Worm (Caenorhabditis elegans) whole organism, L2 larva: ENCODE data around the gene tmed-10.

Experiments used
- C34F6.9 ChIP-seq: fragments of 150-350 bp; optimal IDR thresholded peaks from 2 replicates; lab custom pipeline; 2014; ENCODE audit warnings: missing biosample characterization, missing genetic modification characterization
- R02D3.7 ChIP-seq: fragments of 150-350 bp; optimal IDR thresholded peaks from 2 replicates; lab custom pipeline; 2014; ENCODE audit warnings: missing biosample characterization, missing genetic modification characterization
- Y55F3AM.14 ChIP-seq: fragments of 200-800 bp; sonication (Bioruptor generic); optimal IDR thresholded peaks from 2 replicates; lab custom pipeline; 2018; ENCODE audit warnings: mild to moderate bottlenecking, missing genetic modification characterization, missing compliant biosample characterization
- alr-1 ChIP-seq: fragments of 150-350 bp; optimal IDR thresholded peaks from 2 replicates; lab custom pipeline; 2014; ENCODE audit warnings: missing biosample characterization, missing genetic modification characterization
- ama-1 ChIP-seq: fragments of 150-350 bp; optimal IDR thresholded peaks from 2 replicates; lab custom pipeline; 2018; ENCODE audit warnings: inconsistent platforms
- blmp-1 ChIP-seq: sonication (generic microtip); optimal IDR thresholded peaks from 2 replicates; lab custom pipeline; 2017; ENCODE audit warnings: missing genetic modification characterization, mild to moderate bottlenecking, missing compliant biosample characterization, antibody characterized with exemption, moderate library complexity; ENCODE audit not compliant: insufficient read depth
- ceh-16 ChIP-seq: fragments of 150-350 bp; optimal IDR thresholded peaks from 2 replicates; lab custom pipeline; 2014; ENCODE audit warnings: missing biosample characterization, missing genetic modification characterization
- crh-2 ChIP-seq: sonication (generic microtip); optimal IDR thresholded peaks from 2 replicates; lab custom pipeline; 2017; ENCODE audit warnings: missing biosample characterization, missing genetic modification characterization
- dmd-4 ChIP-seq: sonication (generic microtip); optimal IDR thresholded peaks from 2 replicates; lab custom pipeline; 2017; ENCODE audit warnings: missing biosample characterization, missing genetic modification characterization
- egl-27 ChIP-seq: sonication (generic microtip); optimal IDR thresholded peaks from 3 replicates; lab custom pipeline; 2017; ENCODE audit warnings: missing biosample characterization, missing genetic modification reagents, missing genetic modification characterization
- elt-1 ChIP-seq: fragments of 150-350 bp; optimal IDR thresholded peaks from 2 replicates; lab custom pipeline; 2014; ENCODE audit warnings: missing biosample characterization, missing genetic modification characterization
- elt-3 ChIP-seq: sonication (generic microtip); optimal IDR thresholded peaks from 2 replicates; lab custom pipeline; 2017; ENCODE audit warnings: missing biosample characterization, missing genetic modification characterization
- fos-1 ChIP-seq: fragments of 150-350 bp; optimal IDR thresholded peaks from 2 replicates; lab custom pipeline; 2014; ENCODE audit warnings: missing biosample characterization, missing genetic modification characterization
- lin-11 ChIP-seq: fragments of 150-350 bp; sonication (generic microtip); optimal IDR thresholded peaks from 2 replicates; lab custom pipeline; 2014; ENCODE audit warnings: missing biosample characterization, missing genetic modification characterization, inconsistent platforms, mixed read lengths
- lin-13 ChIP-seq: fragments of 150-350 bp; optimal IDR thresholded peaks from 2 replicates; lab custom pipeline; 2014; ENCODE audit warnings: missing biosample characterization, missing genetic modification reagents, missing genetic modification characterization
- lin-39 ChIP-seq: fragments of 150-350 bp; optimal IDR thresholded peaks from 2 replicates; lab custom pipeline; 2014; ENCODE audit warnings: missing biosample characterization, missing genetic modification reagents, missing genetic modification characterization
- lsy-2 ChIP-seq, 2 experiments: fragments of 150-350 bp in 1 of 2; sonication (generic microtip) in 1 of 2; optimal IDR thresholded peaks; 2 replicates each; lab custom pipeline; 2014 to 2017; ENCODE audit warnings: missing biosample characterization in 2 of 2, missing genetic modification characterization in 2 of 2
- mab-5 ChIP-seq: fragments of 150-350 bp; optimal IDR thresholded peaks from 2 replicates; lab custom pipeline; 2014; ENCODE audit warnings: missing biosample characterization, missing genetic modification characterization
- nhr-10 ChIP-seq: sonication (generic microtip); optimal IDR thresholded peaks from 2 replicates; lab custom pipeline; 2017; ENCODE audit warnings: missing biosample characterization, missing genetic modification characterization
- nhr-11 ChIP-seq: fragments of 150-350 bp; optimal IDR thresholded peaks from 2 replicates; lab custom pipeline; 2014; ENCODE audit warnings: missing biosample characterization, missing genetic modification characterization
- nhr-12 ChIP-seq: fragments of 150-350 bp; optimal IDR thresholded peaks from 2 replicates; lab custom pipeline; 2014; ENCODE audit warnings: missing biosample characterization, missing genetic modification characterization
- nhr-129 ChIP-seq: fragments of 150-350 bp; optimal IDR thresholded peaks from 2 replicates; lab custom pipeline; 2014; ENCODE audit warnings: missing biosample characterization, missing genetic modification characterization
- nhr-21 ChIP-seq: fragments of 150-350 bp; optimal IDR thresholded peaks from 2 replicates; lab custom pipeline; 2014; ENCODE audit warnings: missing biosample characterization, missing genetic modification characterization
- nhr-23 ChIP-seq: fragments of 150-350 bp; optimal IDR thresholded peaks from 2 replicates; lab custom pipeline; 2014; ENCODE audit warnings: missing biosample characterization, missing genetic modification reagents, missing genetic modification characterization
- nhr-25 ChIP-seq: fragments of 150-350 bp; sonication (generic microtip); optimal IDR thresholded peaks from 3 replicates; lab custom pipeline; 2014; ENCODE audit warnings: missing biosample characterization, missing genetic modification characterization
- nhr-6 ChIP-seq: fragments of 150-350 bp; optimal IDR thresholded peaks from 2 replicates; lab custom pipeline; 2014; ENCODE audit warnings: missing biosample characterization, missing genetic modification characterization
- nhr-77 ChIP-seq: fragments of 150-350 bp; optimal IDR thresholded peaks from 2 replicates; lab custom pipeline; 2014; ENCODE audit warnings: missing biosample characterization, missing genetic modification characterization
- peb-1 ChIP-seq: fragments of 150-350 bp; optimal IDR thresholded peaks from 2 replicates; lab custom pipeline; 2014; ENCODE audit warnings: missing biosample characterization, missing genetic modification characterization
- sem-4 ChIP-seq: fragments of 150-350 bp; optimal IDR thresholded peaks from 2 replicates; lab custom pipeline; 2014; ENCODE audit warnings: missing biosample characterization, missing genetic modification reagents, missing genetic modification characterization
- sma-9 ChIP-seq, 2 experiments: fragments of 150-350 bp in 1 of 2; sonication (generic microtip) in 1 of 2; optimal IDR thresholded peaks; 2 replicates each; lab custom pipeline; 2014 to 2016; ENCODE audit warnings: missing genetic modification characterization in 2 of 2, mild to moderate bottlenecking in 1 of 2, missing biosample characterization in 1 of 2, missing compliant biosample characterization in 1 of 2, missing genetic modification reagents in 1 of 2, moderate library complexity in 1 of 2
- snpc-4 ChIP-seq: fragments of 150-350 bp; optimal IDR thresholded peaks from 2 replicates; lab custom pipeline; 2014; ENCODE audit warnings: missing biosample characterization, missing genetic modification characterization
- unc-39 ChIP-seq: fragments of 150-350 bp; optimal IDR thresholded peaks from 2 replicates; lab custom pipeline; 2014; ENCODE audit warnings: missing biosample characterization, missing genetic modification characterization
- unc-55 ChIP-seq: fragments of 150-350 bp; sonication (generic microtip); optimal IDR thresholded peaks from 3 replicates; lab custom pipeline; 2014; ENCODE audit warnings: missing biosample characterization, missing genetic modification reagents, missing genetic modification characterization
- unc-62 ChIP-seq: fragments of 150-350 bp; optimal IDR thresholded peaks from 2 replicates; lab custom pipeline; 2014; ENCODE audit warnings: missing biosample characterization, missing genetic modification reagents, missing genetic modification characterization
- zag-1 ChIP-seq: fragments of 150-350 bp; optimal IDR thresholded peaks from 2 replicates; lab custom pipeline; 2014; ENCODE audit warnings: missing biosample characterization, missing genetic modification characterization
- ztf-1 ChIP-seq: fragments of 200-800 bp; sonication (Bioruptor generic); conservative IDR thresholded peaks from 2 replicates; pipeline ENCODE4 v1.3.6; 2022; ENCODE audit warnings: missing genetic modification characterization, missing compliant biosample characterization
- ztf-4 ChIP-seq: fragments of 150-350 bp; optimal IDR thresholded peaks from 2 replicates; lab custom pipeline; 2014; ENCODE audit warnings: missing biosample characterization, missing genetic modification characterization

Gene tmed-10

ce11 chrV:11373918-11374317 lies 47.2 kb upstream of the tmed-10 start:
- TF ChIP-seq nhr-10 (tag; lab: Kevin White, UChicago) (no peak), nhr-12 (tag; lab: Kevin White, UChicago) (no peak), nhr-129 (tag; lab: Kevin White, UChicago) (no peak), sma-9 (GFP tag; optimal IDR thresholded peaks at IDR 0.05; lab: Kevin White, UChicago) (no peak), sma-9 (tag; optimal IDR thresholded peaks at IDR 0.05; lab: Kevin White, UChicago) (no peak), alr-1 (no peak), ztf-4 (tag; lab: Kevin White, UChicago) (no peak), C34F6.9 (tag; lab: Kevin White, UChicago) (no peak), nhr-77 (tag; lab: Kevin White, UChicago) (no peak)
- TF ChIP-seq, all 48 proteins: peak for 0

DNA sequence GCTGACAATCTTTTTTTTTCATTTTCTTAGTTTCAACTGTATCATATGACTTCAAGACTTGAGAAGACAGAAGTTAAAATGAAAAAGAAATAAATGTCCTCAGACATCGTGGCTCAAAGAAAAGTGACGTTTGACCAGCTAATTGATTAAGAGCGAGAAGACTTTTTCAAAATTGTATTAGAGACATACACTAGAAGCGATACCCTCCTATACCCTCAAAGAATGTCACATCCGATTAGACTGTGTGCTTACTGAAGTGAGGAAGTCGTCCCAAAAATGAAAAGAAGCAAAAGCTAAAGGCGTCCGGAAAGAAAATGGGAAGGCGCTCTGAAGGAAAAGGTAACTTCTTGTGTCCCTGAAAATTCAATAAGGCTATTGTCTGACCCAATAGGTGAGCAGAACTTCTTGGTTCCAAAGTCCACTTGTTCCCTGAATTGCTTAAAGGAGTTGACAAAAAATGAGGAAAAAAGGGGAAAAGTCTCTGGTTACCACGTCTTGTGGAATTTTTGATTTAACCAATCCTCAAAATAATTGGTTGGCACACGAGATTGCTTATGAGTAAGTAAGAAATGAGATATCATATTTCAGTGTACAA lies 45.6 kb upstream of the tmed-10 start:
- no peak for TF ChIP-seq unc-55 (GFP tag; lab: Kevin White, UChicago)
- no peak for TF ChIP-seq sem-4 (tag; lab: Kevin White, UChicago)
- no peak for TF ChIP-seq lsy-2 (tag; optimal IDR thresholded peaks at IDR 0.05; lab: Kevin White, UChicago)
- TF ChIP-seq zag-1 (tag; lab: Kevin White, UChicago) = no peak
- TF ChIP-seq nhr-10 (tag; lab: Kevin White, UChicago) = no peak
- no peak for TF ChIP-seq crh-2 (tag; lab: Kevin White, UChicago)
- no peak for TF ChIP-seq fos-1 (tag; lab: Kevin White, UChicago)
- TF ChIP-seq nhr-25 (tag; lab: Kevin White, UChicago) = no peak
- TF ChIP-seq alr-1 = no peak
- no peak for TF ChIP-seq mab-5 (tag; lab: Kevin White, UChicago)
- no peak for TF ChIP-seq dmd-4 (tag; lab: Kevin White, UChicago)
- TF ChIP-seq ztf-1 (GFP tag; lab: Robert Waterston, UW) = no peak
- no peak for TF ChIP-seq nhr-11 (tag; lab: Kevin White, UChicago)
- no peak for TF ChIP-seq sma-9 (GFP tag; optimal IDR thresholded peaks at IDR 0.05; lab: Kevin White, UChicago)
- no peak for TF ChIP-seq sma-9 (tag; optimal IDR thresholded peaks at IDR 0.05; lab: Kevin White, UChicago)
- TF ChIP-seq peb-1 (tag; lab: Kevin White, UChicago) = no peak
- TF ChIP-seq lin-13 = no peak
- no peak for TF ChIP-seq ceh-16
- TF ChIP-seq nhr-6 (tag; lab: Kevin White, UChicago) = no peak

- no peak for TF ChIP-seq peb-1 (tag; lab: Kevin White, UChicago)
- TF ChIP-seq sma-9 (GFP tag; optimal IDR thresholded peaks at IDR 0.05; lab: Kevin White, UChicago) = no peak
- TF ChIP-seq sma-9 (tag; optimal IDR thresholded peaks at IDR 0.05; lab: Kevin White, UChicago) = no peak
- TF ChIP-seq unc-62 (GFP tag; lab: Kevin White, UChicago) = no peak
- TF ChIP-seq nhr-77 (tag; lab: Kevin White, UChicago) = no peak
- no peak for TF ChIP-seq snpc-4 (tag; lab: Kevin White, UChicago)
- TF ChIP-seq nhr-23 (tag; lab: Kevin White, UChicago) = no peak
- no peak for TF ChIP-seq ztf-4 (tag; lab: Kevin White, UChicago)
- TF ChIP-seq lsy-2 (tag; optimal IDR thresholded peaks at IDR 0.05; lab: Kevin White, UChicago) = no peak
- TF ChIP-seq ceh-16 = no peak
- TF ChIP-seq blmp-1 (tag; lab: Kevin White, UChicago) = no peak
- no peak for TF ChIP-seq lin-11 (tag; lab: Kevin White, UChicago)
- TF ChIP-seq lin-13 = no peak
- TF ChIP-seq lin-39 (tag; lab: Kevin White, UChicago) = no peak
- no peak for TF ChIP-seq nhr-12 (tag; lab: Kevin White, UChicago)
- TF ChIP-seq zag-1 (tag; lab: Kevin White, UChicago) = no peak
- TF ChIP-seq ama-1 (lab: Kevin White, UChicago) = no peak
- TF ChIP-seq R02D3.7 = no peak
- no peak for TF ChIP-seq Y55F3AM.14 (GFP tag; lab: Kevin White, UChicago)
- TF ChIP-seq elt-1 = no peak
- no peak for TF ChIP-seq unc-55 (GFP tag; lab: Kevin White, UChicago)
These were observed 39.4 kb upstream of the tmed-10 start, which contains the start of gene dop-5 for ce11 chrV:11366129-11366528. TSS of gene dop-5 (minus strand) at chrV:11366229.

- no peak for TF ChIP-seq elt-1
- TF ChIP-seq egl-27 (tag; lab: Kevin White, UChicago) = no peak
- no peak for TF ChIP-seq R02D3.7
- no peak for TF ChIP-seq crh-2 (tag; lab: Kevin White, UChicago)
- TF ChIP-seq lin-11 (tag; lab: Kevin White, UChicago) = no peak
- no peak for TF ChIP-seq peb-1 (tag; lab: Kevin White, UChicago)
- TF ChIP-seq nhr-11 (tag; lab: Kevin White, UChicago) = no peak
- TF ChIP-seq nhr-21 (tag; lab: Kevin White, UChicago) = no peak
- no peak for TF ChIP-seq nhr-10 (tag; lab: Kevin White, UChicago)
- no peak for TF ChIP-seq unc-39 (tag; lab: Kevin White, UChicago)
- TF ChIP-seq mab-5 (tag; lab: Kevin White, UChicago) = no peak
- TF ChIP-seq sem-4 (tag; lab: Kevin White, UChicago) = no peak
- no peak for TF ChIP-seq unc-62 (GFP tag; lab: Kevin White, UChicago)
- TF ChIP-seq snpc-4 (tag; lab: Kevin White, UChicago) = no peak
- TF ChIP-seq nhr-25 (tag; lab: Kevin White, UChicago) = no peak
- no peak for TF ChIP-seq unc-55 (GFP tag; lab: Kevin White, UChicago)
- TF ChIP-seq elt-3 (tag; lab: Kevin White, UChicago) = no peak
- TF ChIP-seq blmp-1 (tag; lab: Kevin White, UChicago) = no peak
- no peak for TF ChIP-seq nhr-23 (tag; lab: Kevin White, UChicago)
These were observed 36.8 kb upstream of the tmed-10 start for ce11 chrV:11363575-11363974.
